Worm (Caenorhabditis elegans) whole organism, L4/young adult: ENCODE data around the gene rfc-1.
A peak's percentile ranks its signal among the peaks of the same experiment; 100 is the strongest.

Experiments used
- W03F9.2 ChIP-seq: fragments of 150-350 bp; optimal IDR thresholded peaks from 2 replicates; lab custom pipeline; 2014; ENCODE audit warnings: missing biosample characterization, missing genetic modification characterization
- dao-5 ChIP-seq: sonication (generic microtip); optimal IDR thresholded peaks from 2 replicates; lab custom pipeline; 2016; ENCODE audit warnings: missing genotype, missing genetic modification characterization, moderate library complexity, missing compliant biosample characterization
- him-1 ChIP-seq: sonication (generic microtip); optimal IDR thresholded peaks from 2 replicates; lab custom pipeline; 2016; ENCODE audit warnings: missing genotype, missing genetic modification reagents, missing genetic modification characterization, missing compliant biosample characterization

The rfc-1 gene

ce11 chrV:14680014-14680413 lies 34.2 kb upstream of the rfc-1 start, which contains the start of gene C47E8.3:
C47E8.3 (plus strand) TSS chrV:14680314.
- no peak for TF ChIP-seq him-1 (tag; lab: Kevin White, UChicago)
- no peak for TF ChIP-seq W03F9.2 (tag; lab: Kevin White, UChicago)
- no peak for TF ChIP-seq dao-5 (tag; lab: Kevin White, UChicago)

- TF ChIP-seq dao-5 (tag; lab: Kevin White, UChicago) (no peak), him-1 (tag; lab: Kevin White, UChicago) (no peak), W03F9.2 (tag; lab: Kevin White, UChicago) (no peak)
Measured at ce11 chrV:14678298-14678697, 32.5 kb upstream of the rfc-1 start.

- TF ChIP-seq dao-5 (tag; lab: Kevin White, UChicago) (no peak), W03F9.2 (tag; lab: Kevin White, UChicago) (no peak), him-1 (tag; lab: Kevin White, UChicago) (no peak)
Measured at ce11 chrV:14665728-14666127, 19.9 kb upstream of the rfc-1 start, which contains the start of gene C47E8.1. C47E8.1 (plus strand) TSS chrV:14666028.

ce11 chrV:14663006-14663405 lies 17.2 kb upstream of the rfc-1 start, which contains the start of gene C47E8.9:
C47E8.9 (plus strand) TSS chrV:14663306.
- no peak for TF ChIP-seq W03F9.2 (tag; lab: Kevin White, UChicago)
- TF ChIP-seq dao-5 (tag; lab: Kevin White, UChicago), result no peak
- TF ChIP-seq him-1 (tag; lab: Kevin White, UChicago), result no peak

ce11 chrV:14660608-14661355 lies 15.0 kb upstream of the rfc-1 start, which contains the start of gene srh-17:
srh-17 (plus strand) TSS chrV:14661305.
- TF ChIP-seq dao-5 (tag; lab: Kevin White, UChicago) (no peak), W03F9.2 (tag; lab: Kevin White, UChicago) (no peak)

- TF ChIP-seq him-1 (tag; lab: Kevin White, UChicago), result no peak
- no peak for TF ChIP-seq dao-5 (tag; lab: Kevin White, UChicago)
- TF ChIP-seq W03F9.2 (tag; lab: Kevin White, UChicago), result no peak
Measured at ce11 chrV:14659595-14659994, 13.8 kb upstream of the rfc-1 start.

- TF ChIP-seq W03F9.2 (tag; lab: Kevin White, UChicago), result no peak
- no peak for TF ChIP-seq him-1 (tag; lab: Kevin White, UChicago)
- TF ChIP-seq dao-5 (tag; lab: Kevin White, UChicago), result no peak
Measured at ce11 chrV:14658131-14658530, 12.4 kb upstream of the rfc-1 start, which contains the start of gene slc-25A29. slc-25A29 (minus strand) TSS chrV:14658175.

ce11 chrV:14656970-14657369 lies 11.2 kb upstream of the rfc-1 start:
- no peak for TF ChIP-seq W03F9.2 (tag; lab: Kevin White, UChicago)
- TF ChIP-seq him-1 (tag; lab: Kevin White, UChicago), result no peak
- no peak for TF ChIP-seq dao-5 (tag; lab: Kevin White, UChicago)

- TF ChIP-seq him-1 (tag; lab: Kevin White, UChicago), result no peak
Measured at ce11 chrV:14655689-14656088, 9.9 kb upstream of the rfc-1 start.

- no peak for TF ChIP-seq him-1 (tag; lab: Kevin White, UChicago)
- no peak for TF ChIP-seq dao-5 (tag; lab: Kevin White, UChicago)
- TF ChIP-seq W03F9.2 (tag; lab: Kevin White, UChicago), result no peak
Measured at ce11 chrV:14650631-14651030, 4.9 kb upstream of the rfc-1 start.

ce11 chrV:14649929-14650328 lies 4.2 kb upstream of the rfc-1 start:
- TF ChIP-seq W03F9.2 (tag; lab: Kevin White, UChicago), result no peak
- TF ChIP-seq him-1 (tag; lab: Kevin White, UChicago), result peak; percentile 9

- TF ChIP-seq dao-5 (tag; lab: Kevin White, UChicago) (no peak), him-1 (tag; lab: Kevin White, UChicago) (no peak), W03F9.2 (tag; lab: Kevin White, UChicago) (no peak)
Measured at ce11 chrV:14648825-14649224, 3.0 kb upstream of the rfc-1 start.

ce11 chrV:14642016-14642415 lies 3.8 kb downstream of the rfc-1 start:
- TF ChIP-seq him-1 (tag; lab: Kevin White, UChicago) (no peak), dao-5 (tag; lab: Kevin White, UChicago) (no peak), W03F9.2 (tag; lab: Kevin White, UChicago) (no peak)

- no peak for TF ChIP-seq him-1 (tag; lab: Kevin White, UChicago)
- no peak for TF ChIP-seq dao-5 (tag; lab: Kevin White, UChicago)
- TF ChIP-seq W03F9.2 (tag; lab: Kevin White, UChicago), result no peak
Measured at ce11 chrV:14640769-14641168, 5.0 kb downstream of the rfc-1 start, which contains the start of gene C54G10.1. C54G10.1 (plus strand) TSS chrV:14641101.
